Worm (Caenorhabditis elegans) whole organism, L3 larva: ENCODE data around the gene hnd-1.
A peak's percentile ranks its signal among the peaks of the same experiment; 100 is the strongest.

ENCODE experiments used
- ceh-82 ChIP-seq: fragments of 150-350 bp; optimal IDR thresholded peaks from 2 replicates; lab custom pipeline; 2014; ENCODE audit warnings: missing biosample characterization, missing genetic modification characterization
- elt-1 ChIP-seq: fragments of 150-350 bp; optimal IDR thresholded peaks from 2 replicates; lab custom pipeline; 2014; ENCODE audit warnings: missing biosample characterization, missing genetic modification characterization
- elt-2 ChIP-seq: sonication (generic microtip); optimal IDR thresholded peaks from 2 replicates; lab custom pipeline; 2016; ENCODE audit warnings: missing genetic modification reagents, mild to moderate bottlenecking, missing genetic modification characterization, missing compliant biosample characterization
- jun-1 ChIP-seq: fragments of 150-350 bp; optimal IDR thresholded peaks from 2 replicates; lab custom pipeline; 2014; ENCODE audit warnings: missing biosample characterization, missing genetic modification reagents, missing genetic modification characterization
- mdl-1 ChIP-seq: fragments of 150-350 bp; optimal IDR thresholded peaks from 2 replicates; lab custom pipeline; 2014; ENCODE audit warnings: missing biosample characterization, missing genetic modification characterization
- nfya-1 ChIP-seq: sonication (generic microtip); optimal IDR thresholded peaks from 2 replicates; lab custom pipeline; 2017; ENCODE audit warnings: missing genetic modification characterization, mild to moderate bottlenecking, missing compliant biosample characterization, antibody characterized with exemption, moderate library complexity; ENCODE audit not compliant: insufficient read depth
- nhr-25 ChIP-seq: sonication (generic microtip); optimal IDR thresholded peaks from 2 replicates; lab custom pipeline; 2017; ENCODE audit warnings: missing biosample characterization, missing genetic modification characterization
- sea-2 ChIP-seq: fragments of 150-350 bp; sonication (generic microtip); optimal IDR thresholded peaks from 4 replicates; lab custom pipeline; 2014; ENCODE audit warnings: missing biosample characterization, missing genetic modification reagents, missing genetic modification characterization
- snpc-4 ChIP-seq: fragments of 150-350 bp; optimal IDR thresholded peaks from 2 replicates; lab custom pipeline; 2014; ENCODE audit warnings: missing biosample characterization, missing genetic modification characterization
- unc-62 ChIP-seq: fragments of 150-350 bp; sonication (generic microtip); optimal IDR thresholded peaks from 4 replicates; lab custom pipeline; 2014; ENCODE audit warnings: missing biosample characterization, missing genetic modification reagents, missing genetic modification characterization
- ztf-11 ChIP-seq: fragments of 150-350 bp; optimal IDR thresholded peaks from 2 replicates; lab custom pipeline; 2014; ENCODE audit warnings: missing biosample characterization, missing genetic modification characterization

DNA sequence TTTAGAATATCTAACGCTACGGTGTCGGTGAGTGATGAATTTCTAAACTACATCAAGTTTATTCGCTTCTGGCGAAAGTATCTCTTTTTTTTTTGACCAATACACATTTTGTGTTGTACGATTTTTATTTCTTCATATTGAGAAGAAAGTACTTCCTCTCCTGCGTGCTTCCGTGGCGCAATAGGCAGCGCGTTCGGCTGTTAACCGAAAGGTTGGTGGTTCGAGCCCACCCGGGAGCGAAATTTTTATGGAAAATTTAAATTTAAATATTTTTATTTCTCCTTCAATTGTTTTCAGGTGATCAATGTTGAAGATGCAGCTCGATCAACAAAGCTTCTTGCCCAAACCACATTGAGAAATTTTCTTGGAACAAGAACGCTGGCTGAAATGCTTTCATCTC lies 38.8 kb upstream of the hnd-1 start:
- TF ChIP-seq sea-2 (GFP tag; lab: Kevin White, UChicago) (no peak), elt-1 (tag; lab: Kevin White, UChicago) (no peak), nfya-1 (tag; lab: Kevin White, UChicago) (no peak), elt-2 (tag; lab: Kevin White, UChicago) (peak; percentile 42), ztf-11 (tag; lab: Kevin White, UChicago) (no peak), jun-1 (tag; lab: Kevin White, UChicago) (no peak), unc-62 (no peak), mdl-1 (tag; lab: Kevin White, UChicago) (no peak), ceh-82 (tag; lab: Kevin White, UChicago) (no peak), snpc-4 (no peak), nhr-25 (tag; lab: Kevin White, UChicago) (no peak)
